Worm (Caenorhabditis elegans) whole organism, L1 larva: Measurements from ENCODE around the gene spp-26.

Source experiments
- C04F5.9 ChIP-seq: sonication (generic microtip); optimal IDR thresholded peaks from 2 replicates; lab custom pipeline; 2016; ENCODE audit warnings: missing genetic modification characterization, missing compliant biosample characterization
- C16A3.4 ChIP-seq: fragments of 150-350 bp; optimal IDR thresholded peaks from 2 replicates; lab custom pipeline; 2014; ENCODE audit warnings: missing biosample characterization, missing genetic modification characterization
- alr-1 ChIP-seq: fragments of 200-800 bp; sonication (Bioruptor generic); optimal IDR thresholded peaks from 2 replicates; lab custom pipeline; 2018; ENCODE audit warnings: borderline replicate concordance, mild to moderate bottlenecking, missing genetic modification characterization, missing compliant biosample characterization
- blmp-1 ChIP-seq: fragments of 150-350 bp; optimal IDR thresholded peaks from 2 replicates; lab custom pipeline; 2014; ENCODE audit warnings: missing biosample characterization, missing genetic modification characterization
- ceh-88 ChIP-seq: fragments of 200-800 bp; sonication (Bioruptor generic); IDR thresholded peaks from 2 replicates; pipeline ENCODE4 v1.3.6; 2022; ENCODE audit warnings: missing genetic modification characterization, missing compliant biosample characterization
- ceh-90 ChIP-seq: sonication (generic microtip); optimal IDR thresholded peaks from 2 replicates; lab custom pipeline; 2016; ENCODE audit warnings: missing genetic modification characterization, missing compliant biosample characterization
- dpl-1 ChIP-seq, 3 experiments: fragments of 150-350 bp in 2 of 3; sonication (generic microtip) in 1 of 3; optimal IDR thresholded peaks; 2 replicates each; lab custom pipeline; 2014 to 2017; ENCODE audit warnings: missing biosample characterization in 3 of 3, missing genetic modification characterization in 3 of 3, missing genetic modification reagents in 3 of 3
- dsc-1 ChIP-seq: sonication (generic microtip); optimal IDR thresholded peaks from 2 replicates; lab custom pipeline; 2016; ENCODE audit warnings: mild to moderate bottlenecking, missing genetic modification characterization, missing compliant biosample characterization
- efl-1 ChIP-seq, 4 experiments: fragments of 150-350 bp; optimal IDR thresholded peaks in 3 of 4; peaks in 1 of 4; 1 replicate in 1 of 4; 2 replicates in 3 of 4; lab custom pipeline; 2014; ENCODE audit warnings: missing biosample characterization in 2 of 4, missing genetic modification characterization in 2 of 4, missing genetic modification reagents in 2 of 4
- elt-2 ChIP-seq: sonication (generic microtip); optimal IDR thresholded peaks from 2 replicates; lab custom pipeline; 2016; ENCODE audit warnings: missing genetic modification characterization, mild to moderate bottlenecking, inconsistent platforms, missing compliant biosample characterization, missing genetic modification reagents
- elt-3 ChIP-seq, 6 experiments: fragments of 150-350 bp in 1 of 6; sonication (generic microtip); optimal IDR thresholded peaks; 2 replicates each; lab custom pipeline; 2017 to 2018; ENCODE audit warnings: missing biosample characterization in 6 of 6, missing genetic modification characterization in 6 of 6, inconsistent platforms in 1 of 6
- fkh-10 ChIP-seq: sonication (generic microtip); optimal IDR thresholded peaks from 2 replicates; lab custom pipeline; 2017; ENCODE audit warnings: missing biosample characterization, missing genetic modification reagents, missing genetic modification characterization
- fkh-8 ChIP-seq: sonication (generic microtip); optimal IDR thresholded peaks from 2 replicates; lab custom pipeline; 2016; ENCODE audit warnings: mild to moderate bottlenecking, missing genetic modification characterization, missing compliant biosample characterization
- hlh-4 ChIP-seq: sonication (generic microtip); optimal IDR thresholded peaks from 2 replicates; lab custom pipeline; 2016; ENCODE audit warnings: mild to moderate bottlenecking, missing genetic modification characterization, missing compliant biosample characterization
- irx-1 ChIP-seq: sonication (generic microtip); optimal IDR thresholded peaks from 2 replicates; lab custom pipeline; 2016; ENCODE audit warnings: missing genetic modification characterization, missing compliant biosample characterization
- isw-1 ChIP-seq: fragments of 200-800 bp; sonication (Bioruptor generic); IDR thresholded peaks from 2 replicates; pipeline ENCODE4 v1.3.6; 2022; ENCODE audit warnings: missing genetic modification characterization, missing compliant biosample characterization
- jun-1 ChIP-seq: fragments of 150-350 bp; optimal IDR thresholded peaks from 2 replicates; lab custom pipeline; 2014; ENCODE audit warnings: missing biosample characterization, missing genetic modification reagents, missing genetic modification characterization
- lin-13 ChIP-seq: fragments of 150-350 bp; optimal IDR thresholded peaks from 2 replicates; lab custom pipeline; 2014; ENCODE audit warnings: missing biosample characterization, missing genetic modification reagents, missing genetic modification characterization
- lin-14 ChIP-seq: fragments of 200-800 bp; sonication (Bioruptor generic); optimal IDR thresholded peaks from 2 replicates; lab custom pipeline; 2018; ENCODE audit warnings: mild to moderate bottlenecking, missing genetic modification characterization, moderate library complexity, missing compliant biosample characterization
- lin-15B ChIP-seq: fragments of 150-350 bp; sonication (generic microtip); optimal IDR thresholded peaks from 3 replicates; lab custom pipeline; 2014; ENCODE audit warnings: missing biosample characterization, missing genetic modification characterization
- lin-35 ChIP-seq, 2 experiments: fragments of 150-350 bp; optimal IDR thresholded peaks; 2 replicates each; lab custom pipeline; 2014; ENCODE audit warnings: missing biosample characterization in 2 of 2, missing genetic modification characterization in 2 of 2, missing genetic modification reagents in 2 of 2
- lir-3 ChIP-seq: sonication (generic microtip); optimal IDR thresholded peaks from 2 replicates; lab custom pipeline; 2016; ENCODE audit warnings: mild to moderate bottlenecking, missing genetic modification characterization, moderate library complexity, missing compliant biosample characterization; ENCODE audit not compliant: poor library complexity
- mab-9 ChIP-seq: fragments of 200-800 bp; sonication (Bioruptor generic); IDR thresholded peaks from 2 replicates; pipeline ENCODE4 v1.3.6; 2022; ENCODE audit warnings: missing genetic modification reagents, missing genetic modification characterization, missing compliant biosample characterization
- mdl-1 ChIP-seq, 2 experiments: fragments of 150-350 bp; optimal IDR thresholded peaks; 2 replicates each; lab custom pipeline; 2014 to 2017; ENCODE audit warnings: missing biosample characterization in 2 of 2, missing genetic modification characterization in 2 of 2, inconsistent platforms in 1 of 2
- mef-2 ChIP-seq: fragments of 150-350 bp; optimal IDR thresholded peaks from 2 replicates; lab custom pipeline; 2014; ENCODE audit warnings: missing biosample characterization, missing genetic modification characterization
- mep-1 ChIP-seq: fragments of 150-350 bp; optimal IDR thresholded peaks from 2 replicates; lab custom pipeline; 2014; ENCODE audit warnings: missing biosample characterization, missing genetic modification characterization
- nhr-19 ChIP-seq: fragments of 200-800 bp; sonication (Bioruptor generic); conservative IDR thresholded peaks from 2 replicates; pipeline ENCODE4 v1.3.6; 2022; ENCODE audit warnings: missing genetic modification characterization, missing compliant biosample characterization
- nhr-20 ChIP-seq: sonication (generic microtip); optimal IDR thresholded peaks from 2 replicates; lab custom pipeline; 2016; ENCODE audit warnings: mild to moderate bottlenecking, missing genetic modification characterization, missing compliant biosample characterization
- nhr-71 ChIP-seq: sonication (generic microtip); optimal IDR thresholded peaks from 2 replicates; lab custom pipeline; 2016; ENCODE audit warnings: mild to moderate bottlenecking, missing genetic modification characterization, moderate library complexity, missing compliant biosample characterization
- nhr-76 ChIP-seq: sonication (generic microtip); optimal IDR thresholded peaks from 2 replicates; lab custom pipeline; 2017; ENCODE audit warnings: missing biosample characterization, missing genetic modification characterization
- nhr-77 ChIP-seq: fragments of 150-350 bp; optimal IDR thresholded peaks from 2 replicates; lab custom pipeline; 2014; ENCODE audit warnings: missing biosample characterization, missing genetic modification characterization
- nhr-90 ChIP-seq: sonication (generic microtip); optimal IDR thresholded peaks from 2 replicates; lab custom pipeline; 2016; ENCODE audit warnings: mild to moderate bottlenecking, missing genetic modification characterization, missing compliant biosample characterization; ENCODE audit not compliant: poor library complexity
- pqm-1 ChIP-seq: sonication (generic microtip); optimal IDR thresholded peaks from 3 replicates; lab custom pipeline; 2017; ENCODE audit warnings: missing biosample characterization, missing genetic modification characterization
- rnt-1 ChIP-seq: sonication (generic microtip); optimal IDR thresholded peaks from 2 replicates; lab custom pipeline; 2016; ENCODE audit warnings: mild to moderate bottlenecking, missing genetic modification characterization, moderate library complexity, missing compliant biosample characterization
- snu-23 ChIP-seq: sonication (generic microtip); optimal IDR thresholded peaks from 2 replicates; lab custom pipeline; 2016; ENCODE audit warnings: missing genetic modification characterization, missing compliant biosample characterization
- sox-4 ChIP-seq: sonication (generic microtip); optimal IDR thresholded peaks from 2 replicates; lab custom pipeline; 2016; ENCODE audit warnings: missing genetic modification characterization, missing compliant biosample characterization
- sup-37 ChIP-seq: fragments of 200-800 bp; sonication (Bioruptor generic); optimal IDR thresholded peaks from 2 replicates; lab custom pipeline; 2018; ENCODE audit warnings: mild to moderate bottlenecking, missing genetic modification characterization, missing compliant biosample characterization
- swsn-7 ChIP-seq: sonication (generic microtip); optimal IDR thresholded peaks from 2 replicates; lab custom pipeline; 2016; ENCODE audit warnings: missing genetic modification characterization, missing compliant biosample characterization
- tlp-1 ChIP-seq: fragments of 150-350 bp; optimal IDR thresholded peaks from 2 replicates; lab custom pipeline; 2014; ENCODE audit warnings: missing biosample characterization, missing genetic modification characterization
- unc-130 ChIP-seq: fragments of 150-350 bp; optimal IDR thresholded peaks from 2 replicates; lab custom pipeline; 2017; ENCODE audit warnings: missing biosample characterization, missing genetic modification characterization, inconsistent platforms
- xbp-1 ChIP-seq: sonication (generic microtip); optimal IDR thresholded peaks from 2 replicates; lab custom pipeline; 2016; ENCODE audit warnings: missing genetic modification characterization, missing compliant biosample characterization
- ztf-11 ChIP-seq, 2 experiments: sonication (generic microtip); optimal IDR thresholded peaks; 2 replicates each; lab custom pipeline; 2016 to 2017; ENCODE audit warnings: missing genetic modification characterization in 2 of 2, missing biosample characterization in 1 of 2, missing compliant biosample characterization in 1 of 2

Gene spp-26

DNA sequence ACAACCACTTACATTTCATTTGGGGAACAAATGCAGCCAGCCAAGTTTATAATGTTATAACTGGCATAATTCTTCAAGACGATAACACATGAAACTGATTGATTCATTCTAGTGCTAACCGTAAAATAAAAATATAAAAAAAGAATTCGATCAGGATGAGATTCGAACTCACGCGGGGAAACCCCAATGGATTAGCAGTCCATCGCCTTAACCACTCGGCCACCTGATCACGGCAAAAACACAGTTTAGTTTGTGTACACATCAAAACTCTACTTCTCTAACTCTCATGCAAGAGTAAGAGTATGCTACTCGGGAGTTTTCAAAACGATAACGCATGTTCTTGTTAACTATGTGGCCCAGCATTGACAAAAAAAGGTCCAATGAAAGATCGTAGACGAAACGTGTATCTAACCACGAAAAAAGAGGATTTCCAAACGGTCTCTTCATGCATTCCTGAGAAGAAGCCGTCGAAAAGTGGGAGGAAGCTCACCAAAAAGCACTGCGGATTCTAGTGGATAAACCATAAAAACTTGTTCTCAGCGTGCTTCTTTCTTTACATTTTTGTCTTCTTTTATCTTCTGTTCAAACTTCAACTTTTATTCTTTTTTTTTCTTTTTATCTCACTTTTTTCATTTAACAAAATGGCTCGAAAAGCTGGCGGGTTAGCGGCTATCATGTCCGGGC lies 7.2 kb downstream of the spp-26 start, which contains the start of gene twk-10:
twk-10 (plus strand) TSS at position 634 of the 684 bp plus-strand sequence.
- TF ChIP-seq nhr-71 (tag; lab: Kevin White, UChicago) (no peak), lir-3 (no peak), mef-2 (tag; lab: Kevin White, UChicago) (no peak), efl-1 (optimal IDR thresholded peaks at IDR 0.05; lab: Kevin White, UChicago) (peak; percentile 18 to 36), efl-1 (GFP tag; optimal IDR thresholded peaks at IDR 0.05 in 1 of 2; lab: Kevin White, UChicago) (peak in 1 of 2 experiments; percentile 94), mab-9 (no peak), pqm-1 (tag; lab: Kevin White, UChicago) (no peak), nhr-90 (peak; percentile 42), snu-23 (peak; percentile 42), isw-1 (no peak), swsn-7 (peak; percentile 24), nhr-20 (tag; lab: Kevin White, UChicago) (peak; percentile 47), lin-13 (GFP tag; lab: Kevin White, UChicago) (no peak), elt-3 (tag; optimal IDR thresholded peaks at IDR 0.05; lab: Kevin White, UChicago) (peak in 1 of 6 experiments; percentile 10), elt-2 (no peak), alr-1 (no peak), dsc-1 (tag; lab: Kevin White, UChicago) (peak; percentile 3), mep-1 (peak; percentile 52), nhr-19 (GFP tag; lab: Robert Waterston, UW) (peak; percentile 44), C16A3.4 (peak; percentile 28), xbp-1 (tag; lab: Kevin White, UChicago) (peak; percentile 15), unc-130 (tag; lab: Kevin White, UChicago) (no peak), sup-37 (GFP tag; lab: Kevin White, UChicago) (no peak), ceh-90 (tag; lab: Kevin White, UChicago) (no peak), ztf-11 (tag; optimal IDR thresholded peaks at IDR 0.05; lab: Kevin White, UChicago) (no peak), jun-1 (tag; lab: Kevin White, UChicago) (no peak), ceh-88 (GFP tag; lab: Robert Waterston, UW) (no peak), C04F5.9 (no peak), fkh-10 (GFP tag; lab: Kevin White, UChicago) (no peak), lin-15B (tag; lab: Kevin White, UChicago) (no peak), nhr-77 (tag; lab: Kevin White, UChicago) (peak; percentile 28), tlp-1 (tag; lab: Kevin White, UChicago) (no peak), mdl-1 (tag; optimal IDR thresholded peaks at IDR 0.05; lab: Kevin White, UChicago) (peak in 1 of 2 experiments; percentile 42), nhr-76 (no peak), irx-1 (tag; lab: Kevin White, UChicago) (peak; percentile 27), lin-14 (GFP tag; lab: Kevin White, UChicago) (peak; percentile 17), fkh-8 (tag; lab: Kevin White, UChicago) (no peak), hlh-4 (tag; lab: Kevin White, UChicago) (no peak), rnt-1 (tag; lab: Kevin White, UChicago) (peak; percentile 45), sox-4 (tag; lab: Kevin White, UChicago) (no peak), lin-35 (GFP tag; optimal IDR thresholded peaks at IDR 0.05; lab: Kevin White, UChicago) (peak; percentile 21 to 48), dpl-1 (GFP tag; optimal IDR thresholded peaks at IDR 0.05; lab: Kevin White, UChicago) (peak in 1 of 3 experiments; percentile 35), blmp-1 (tag; lab: Kevin White, UChicago) (no peak)
